Fruit fly (Drosophila melanogaster): ENCODE measurements around the gene CG5167.

CG5167 gene

DNA sequence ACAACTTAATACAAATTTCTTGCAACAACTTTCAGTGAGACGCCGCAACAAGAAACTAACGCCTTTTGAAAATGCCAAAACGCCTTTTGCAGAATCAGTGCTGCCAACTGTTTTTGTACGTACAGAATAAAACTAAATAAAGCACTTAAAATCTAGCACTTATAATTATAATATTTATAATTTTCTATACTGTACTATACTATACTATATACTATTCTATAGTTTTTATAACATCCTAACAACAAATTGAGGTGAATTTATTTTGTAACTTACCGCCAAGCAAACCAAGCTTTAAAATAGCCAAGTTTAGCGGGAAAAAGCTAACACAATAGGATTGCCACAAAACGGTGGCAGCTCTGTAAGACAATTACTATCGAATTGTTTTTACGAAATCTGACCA, 27.4 kb downstream of the CG5167 start, which contains the start of the genes Aos1 and Srlp (continued):
- TF ChIP-seq CG9727 (GFP tag; optimal IDR thresholded peaks at IDR 0.05) = peak; percentile 24
- peak; percentile 30 for TF ChIP-seq CG12104 (GFP tag; optimal IDR thresholded peaks at IDR 0.05)
- peak in 1 of 2 experiments; percentile 27 for TF ChIP-seq Pdp1 (GFP tag; optimal IDR thresholded peaks at IDR 0.05)
- peak; percentile 12 for TF ChIP-seq CG4328 (GFP tag; optimal IDR thresholded peaks at IDR 0.05)
- TF ChIP-seq tgo (GFP tag; IDR thresholded peaks at IDR 0.05) = no peak
- 0 out of 3 replicates have a peak, but pooled peaks have one; percentile 44 for TF ChIP-seq Dbx (GFP tag; IDR thresholded peaks at IDR 0.05)
- TF ChIP-seq bowl (GFP tag; IDR thresholded peaks at IDR 0.05) = no peak
- TF ChIP-seq amos (GFP tag; IDR thresholded peaks at IDR 0.05; ENCODE audit: partially characterized antibody) = peak; percentile 12; the same call in 1 of the 2 replicates
- no peak for TF ChIP-seq CkIIα-i1 (GFP tag; IDR thresholded peaks at IDR 0.05)
- peak; percentile 45 for TF ChIP-seq CG1233 (GFP tag; optimal IDR thresholded peaks at IDR 0.05)
- TF ChIP-seq HLH4C (GFP tag; IDR thresholded peaks at IDR 0.05; ENCODE audit: partially characterized antibody) = no peak
- TF ChIP-seq CG3281 (GFP tag; optimal IDR thresholded peaks at IDR 0.05) = peak; percentile 50
- peak; percentile 63 for TF ChIP-seq Dek (tag; optimal IDR thresholded peaks at IDR 0.05)
- TF ChIP-seq grau (tag; optimal IDR thresholded peaks at IDR 0.05) = peak; percentile 71
- TF ChIP-seq CG33213 (GFP tag; optimal IDR thresholded peaks at IDR 0.05) = no peak
- no peak for TF ChIP-seq TFAM (GFP tag; optimal IDR thresholded peaks at IDR 0.05)
- TF ChIP-seq twi (tag; optimal IDR thresholded peaks at IDR 0.05) = peak; percentile 46
- TF ChIP-seq CG6683 (GFP tag; optimal IDR thresholded peaks at IDR 0.05) = peak; percentile 3
- peak; percentile 50; the same call in 1 of the 2 replicates for TF ChIP-seq Scr (GFP tag; IDR thresholded peaks at IDR 0.05; ENCODE audit: partially characterized antibody)
- peak; percentile 51 for TF ChIP-seq CG9437 (GFP tag; optimal IDR thresholded peaks at IDR 0.05)
- TF ChIP-seq Hr3 (GFP tag; optimal IDR thresholded peaks at IDR 0.05) = peak; percentile 66
- peak; percentile 88 for TF ChIP-seq row (GFP tag; IDR thresholded peaks at IDR 0.05)
- 0 out of 4 replicates have a peak, but pooled peaks have one; percentile 38 for TF ChIP-seq chinmo (GFP tag; IDR thresholded peaks at IDR 0.05; ENCODE audit: partially characterized antibody)
- no peak for TF ChIP-seq CG10462 (GFP tag; optimal IDR thresholded peaks at IDR 0.05)
- TF ChIP-seq Tbp (GFP tag; optimal IDR thresholded peaks at IDR 0.05) = no peak
- no peak for TF ChIP-seq H15 (GFP tag; IDR thresholded peaks at IDR 0.05)
- TF ChIP-seq CG1832 (GFP tag; optimal IDR thresholded peaks at IDR 0.05) = no peak
- peak; percentile 6 for TF ChIP-seq CG1647 (GFP tag; optimal IDR thresholded peaks at IDR 0.05)
- TF ChIP-seq CG15696 (tag; optimal IDR thresholded peaks at IDR 0.05) = peak; percentile 62
- TF ChIP-seq CG9817 (tag; optimal IDR thresholded peaks at IDR 0.05) = peak; percentile 69
- TF ChIP-seq CG6791 (GFP tag; IDR thresholded peaks at IDR 0.05; ENCODE audit: partially characterized antibody) = no peak
- peak; percentile 44 for TF ChIP-seq Sin3A (optimal IDR thresholded peaks at IDR 0.05)
- peak; percentile 57 for TF ChIP-seq pzg (GFP tag; optimal IDR thresholded peaks at IDR 0.05)
- TF ChIP-seq dmrt99B (tag; optimal IDR thresholded peaks at IDR 0.05) = no peak
- TF ChIP-seq CoRest (tag; optimal IDR thresholded peaks at IDR 0.05) = peak; percentile 83
- no peak for TF ChIP-seq CG34224 (GFP tag; IDR thresholded peaks at IDR 0.05; ENCODE audit: partially characterized antibody)
- no peak for TF ChIP-seq mirr (GFP tag; optimal IDR thresholded peaks at IDR 0.05)
- no peak for TF ChIP-seq CG7372 (GFP tag; IDR thresholded peaks at IDR 0.05)
- TF ChIP-seq CG1603 (tag; optimal IDR thresholded peaks at IDR 0.05) = peak; percentile 9

dm6 chr3R:12435948-12436347, 29.6 kb downstream of the CG5167 start, which contains the start of gene Desat2:
Gene Desat2, plus strand, starts transcription at chr3R:12436248.
- TF ChIP-seq CG1529 (GFP tag; optimal IDR thresholded peaks at IDR 0.05) (no peak), Pdp1 (GFP tag; optimal IDR thresholded peaks at IDR 0.05) (no peak), CG1602 (GFP tag; optimal IDR thresholded peaks at IDR 0.05) (no peak), H15 (GFP tag; IDR thresholded peaks at IDR 0.05) (no peak), CG5245 (GFP tag; optimal IDR thresholded peaks at IDR 0.05) (no peak), CG17328 (GFP tag; IDR thresholded peaks at IDR 0.05) (no peak), Atf3 (GFP tag; optimal IDR thresholded peaks at IDR 0.05) (no peak), wdn (GFP tag; IDR thresholded peaks at IDR 0.05) (no peak), bsh (GFP tag; optimal IDR thresholded peaks at IDR 0.05) (no peak), GATAe (GFP tag; conservative IDR thresholded peaks at IDR 0.05) (no peak), CG7357 (GFP tag; IDR thresholded peaks at IDR 0.05) (no peak), CG16815 (GFP tag; optimal IDR thresholded peaks at IDR 0.05) (no peak), CG32532 (GFP tag; IDR thresholded peaks at IDR 0.05) (no peak), lab (GFP tag; optimal IDR thresholded peaks at IDR 0.05) (no peak)

Measured in whole organism, embryonic.